Worm (Caenorhabditis elegans): ENCODE measurements around the gene str-32.

Gene str-32

ce11 chrV:4881377-4881776 lies at the start of gene str-32:
Gene str-32 (minus strand): TSS chrV:4881477.
- TF ChIP-seq klf-2 (GFP tag; conservative IDR thresholded peaks at IDR 0.05): no peak
- no peak for TF ChIP-seq med-1 (GFP tag; optimal IDR thresholded peaks at IDR 0.05; ENCODE audit: insufficient read depth)
- no peak for TF ChIP-seq cog-1 (tag; optimal IDR thresholded peaks at IDR 0.05)

ce11 chrV:4929842-4930241 lies 48.6 kb upstream of the str-32 start, which contains the start of gene str-205:
Gene str-205 (minus strand): TSS chrV:4929942.
- TF ChIP-seq ref-1 (GFP tag; conservative IDR thresholded peaks at IDR 0.05) (no peak), flt-1 (GFP tag; IDR thresholded peaks at IDR 0.05) (no peak), T22C8.4 (GFP tag; IDR thresholded peaks at IDR 0.05) (no peak), cog-1 (tag; optimal IDR thresholded peaks at IDR 0.05) (no peak), tab-1 (GFP tag; IDR thresholded peaks at IDR 0.05) (no peak), ztf-29 (GFP tag; IDR thresholded peaks at IDR 0.05) (no peak), med-1 (GFP tag; optimal IDR thresholded peaks at IDR 0.05; ENCODE audit: insufficient read depth) (no peak), ztf-23 (GFP tag; IDR thresholded peaks at IDR 0.05) (no peak), klf-2 (GFP tag; conservative IDR thresholded peaks at IDR 0.05) (no peak)

- TF ChIP-seq cog-1 (tag; optimal IDR thresholded peaks at IDR 0.05) (no peak), flt-1 (GFP tag; IDR thresholded peaks at IDR 0.05) (no peak)
Measured at ce11 chrV:4926371-4926770, 45.1 kb upstream of the str-32 start, which contains the start of gene srh-21. Gene srh-21 (plus strand): TSS chrV:4926671.

- TF ChIP-seq cog-1 (tag; optimal IDR thresholded peaks at IDR 0.05) (no peak), flt-1 (GFP tag; IDR thresholded peaks at IDR 0.05) (no peak), klf-2 (GFP tag; conservative IDR thresholded peaks at IDR 0.05) (no peak), med-1 (GFP tag; optimal IDR thresholded peaks at IDR 0.05; ENCODE audit: insufficient read depth) (no peak)
Measured at ce11 chrV:4924618-4925017, 43.3 kb upstream of the str-32 start, which contains the start of gene srh-20. Gene srh-20 (plus strand): TSS chrV:4924918.

ce11 chrV:4922024-4922423 lies 40.7 kb upstream of the str-32 start, which contains the start of gene srh-22:
Gene srh-22 (plus strand): TSS chrV:4922324.
- TF ChIP-seq cog-1 (tag; optimal IDR thresholded peaks at IDR 0.05): no peak
- TF ChIP-seq med-1 (GFP tag; optimal IDR thresholded peaks at IDR 0.05; ENCODE audit: insufficient read depth): no peak

- TF ChIP-seq ref-1 (GFP tag; conservative IDR thresholded peaks at IDR 0.05) (no peak), klf-2 (GFP tag; conservative IDR thresholded peaks at IDR 0.05) (no peak), cog-1 (tag; optimal IDR thresholded peaks at IDR 0.05) (no peak), med-1 (GFP tag; optimal IDR thresholded peaks at IDR 0.05; ENCODE audit: insufficient read depth) (no peak), ztf-29 (GFP tag; IDR thresholded peaks at IDR 0.05) (no peak), flt-1 (GFP tag; IDR thresholded peaks at IDR 0.05) (no peak), ztf-23 (GFP tag; IDR thresholded peaks at IDR 0.05) (no peak), tab-1 (GFP tag; IDR thresholded peaks at IDR 0.05) (no peak)
Measured at ce11 chrV:4920690-4921152, 39.4 kb upstream of the str-32 start, which contains the start of the genes C02E7.8 and srh-23. Gene C02E7.8 (minus strand): TSS chrV:4920790. Gene srh-23 (plus strand): TSS chrV:4921102.

ce11 chrV:4918664-4919257 lies 37.5 kb upstream of the str-32 start, which contains the start of gene C02E7.6:
Gene C02E7.6 (plus strand): TSS chrV:4919207.
- TF ChIP-seq cog-1 (tag; optimal IDR thresholded peaks at IDR 0.05) (no peak), flt-1 (GFP tag; IDR thresholded peaks at IDR 0.05) (no peak), ref-1 (GFP tag; conservative IDR thresholded peaks at IDR 0.05) (no peak), ztf-29 (GFP tag; IDR thresholded peaks at IDR 0.05) (no peak), tab-1 (GFP tag; IDR thresholded peaks at IDR 0.05) (no peak), med-1 (GFP tag; optimal IDR thresholded peaks at IDR 0.05; ENCODE audit: insufficient read depth) (no peak), klf-2 (GFP tag; conservative IDR thresholded peaks at IDR 0.05) (no peak; the same call in 1 of the 2 replicates), ztf-23 (GFP tag; IDR thresholded peaks at IDR 0.05) (no peak), T22C8.4 (GFP tag; IDR thresholded peaks at IDR 0.05) (no peak)

ce11 chrV:4918091-4918624 lies 36.9 kb upstream of the str-32 start, which contains the start of gene C02E7.7:
Gene C02E7.7 (minus strand): TSS chrV:4918574.
- no peak for TF ChIP-seq ref-1 (GFP tag; conservative IDR thresholded peaks at IDR 0.05)
- TF ChIP-seq T22C8.4 (GFP tag; IDR thresholded peaks at IDR 0.05): no peak
- TF ChIP-seq ztf-29 (GFP tag; IDR thresholded peaks at IDR 0.05): no peak
- no peak; the same call in 1 of the 2 replicates for TF ChIP-seq klf-2 (GFP tag; conservative IDR thresholded peaks at IDR 0.05)
- no peak for TF ChIP-seq cog-1 (tag; optimal IDR thresholded peaks at IDR 0.05)
- TF ChIP-seq ztf-23 (GFP tag; IDR thresholded peaks at IDR 0.05): no peak
- TF ChIP-seq tab-1 (GFP tag; IDR thresholded peaks at IDR 0.05): no peak
- TF ChIP-seq med-1 (GFP tag; optimal IDR thresholded peaks at IDR 0.05; ENCODE audit: insufficient read depth): no peak
- TF ChIP-seq flt-1 (GFP tag; IDR thresholded peaks at IDR 0.05): no peak

ce11 chrV:4914879-4915278 lies 33.6 kb upstream of the str-32 start, which contains the start of gene H23N18.6:
Gene H23N18.6 (minus strand): TSS chrV:4915079.
- TF ChIP-seq cog-1 (tag; optimal IDR thresholded peaks at IDR 0.05) (no peak), ztf-23 (GFP tag; IDR thresholded peaks at IDR 0.05) (no peak), tab-1 (GFP tag; IDR thresholded peaks at IDR 0.05) (no peak), flt-1 (GFP tag; IDR thresholded peaks at IDR 0.05) (no peak), ref-1 (GFP tag; conservative IDR thresholded peaks at IDR 0.05) (no peak), ztf-29 (GFP tag; IDR thresholded peaks at IDR 0.05) (no peak), klf-2 (GFP tag; conservative IDR thresholded peaks at IDR 0.05) (no peak), T22C8.4 (GFP tag; IDR thresholded peaks at IDR 0.05) (no peak), med-1 (GFP tag; optimal IDR thresholded peaks at IDR 0.05; ENCODE audit: insufficient read depth) (no peak)

- TF ChIP-seq ztf-29 (GFP tag; IDR thresholded peaks at IDR 0.05) (no peak), ref-1 (GFP tag; conservative IDR thresholded peaks at IDR 0.05) (no peak), ztf-23 (GFP tag; IDR thresholded peaks at IDR 0.05) (no peak), med-1 (GFP tag; optimal IDR thresholded peaks at IDR 0.05; ENCODE audit: insufficient read depth) (no peak), T22C8.4 (GFP tag; IDR thresholded peaks at IDR 0.05) (no peak), tab-1 (GFP tag; IDR thresholded peaks at IDR 0.05) (no peak), klf-2 (GFP tag; conservative IDR thresholded peaks at IDR 0.05) (no peak)
Measured at ce11 chrV:4913853-4914252, 32.6 kb upstream of the str-32 start.

Measured in whole organism, midembryonic.